Worm (Caenorhabditis elegans) whole organism, L4/young adult: Measurements from ENCODE around the gene nmr-1.

ENCODE experiments used
- W03F9.2 ChIP-seq: fragments of 150-350 bp; optimal IDR thresholded peaks from 2 replicates; lab custom pipeline; 2014; ENCODE audit warnings: missing biosample characterization, missing genetic modification characterization
- dao-5 ChIP-seq: sonication (generic microtip); optimal IDR thresholded peaks from 2 replicates; lab custom pipeline; 2016; ENCODE audit warnings: missing genotype, missing genetic modification characterization, moderate library complexity, missing compliant biosample characterization

DNA sequence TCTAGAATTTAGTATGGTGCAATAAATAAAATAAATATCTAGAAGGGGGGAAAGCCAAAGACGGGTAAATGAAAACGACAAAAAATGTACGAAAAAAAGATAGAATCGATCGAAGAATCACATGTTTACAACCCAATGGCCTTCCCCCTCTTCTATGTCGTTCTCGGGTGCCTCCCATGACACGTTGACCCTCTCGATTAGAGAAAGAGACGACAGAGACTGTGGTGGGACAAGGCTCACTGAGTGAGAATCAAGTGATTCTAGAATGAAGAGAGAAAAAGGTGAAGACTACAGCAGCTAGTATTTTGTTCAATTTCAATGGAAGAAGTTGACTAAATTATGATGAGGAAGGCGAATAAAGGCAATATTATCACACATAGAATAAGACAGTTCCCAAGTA, 20.4 kb downstream of the nmr-1 start:
- TF ChIP-seq dao-5 = no peak
- no peak for TF ChIP-seq W03F9.2 (tag; lab: Kevin White, UChicago)
